Worm (Caenorhabditis elegans): ENCODE data around the gene R07E5.7.

Gene R07E5.7

ce11 chrIII:4369381-4369809 lies 49.6 kb downstream of the R07E5.7 start (continued):
- peak; percentile 78 for TF ChIP-seq madf-9 (GFP tag; conservative IDR thresholded peaks at IDR 0.05)
- TF ChIP-seq nhr-6 (tag; optimal IDR thresholded peaks at IDR 0.05), result peak; percentile 30
- peak in 1 of 2 experiments; percentile 17 for TF ChIP-seq mdl-1 (tag; optimal IDR thresholded peaks at IDR 0.05)
- TF ChIP-seq lim-7 (GFP tag; IDR thresholded peaks at IDR 0.05), result peak; percentile 71
- TF ChIP-seq lir-3 (tag; optimal IDR thresholded peaks at IDR 0.05), result peak; percentile 52
- TF ChIP-seq hmg-1.1 (GFP tag; IDR thresholded peaks at IDR 0.05), result peak; percentile 88
